Fruit fly (Drosophila melanogaster): ENCODE measurements around the gene meru.

DNA sequence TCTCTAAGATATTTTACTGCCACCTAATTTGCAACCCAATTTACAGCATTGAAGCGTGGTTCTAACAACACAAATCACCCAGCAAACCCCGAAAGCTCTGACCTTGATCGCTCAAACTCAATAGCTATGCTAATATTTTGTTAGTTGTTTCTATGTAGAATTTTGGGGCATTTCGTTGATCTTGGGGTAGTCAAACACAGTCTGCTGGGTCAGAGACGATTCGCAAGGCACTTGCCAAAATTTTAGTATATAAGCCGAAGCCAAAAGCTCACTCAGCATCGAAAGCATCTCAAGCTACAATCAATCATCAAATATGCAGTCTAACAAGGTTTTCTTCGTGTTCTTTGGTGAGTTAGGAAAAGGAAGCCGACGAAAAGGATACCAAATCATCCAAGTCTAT lies 34.7 kb downstream of the meru start, which contains the start of gene CG13445:
- no peak for TF ChIP-seq hb (GFP tag; IDR thresholded peaks at IDR 0.05; ENCODE audit: partially characterized antibody)
- no peak for TF ChIP-seq trh (GFP tag; optimal IDR thresholded peaks at IDR 0.05)
- no peak for TF ChIP-seq tgo (GFP tag; IDR thresholded peaks at IDR 0.05)
- TF ChIP-seq gsb-n (tag; optimal IDR thresholded peaks at IDR 0.05): no peak
- TF ChIP-seq CG3847 (GFP tag; IDR thresholded peaks at IDR 0.05): no peak
- no peak for TF ChIP-seq crol (GFP tag; IDR thresholded peaks at IDR 0.05)
- TF ChIP-seq Gug (GFP tag; IDR thresholded peaks at IDR 0.05): no peak
- no peak for TF ChIP-seq CG4707 (GFP tag; optimal IDR thresholded peaks at IDR 0.05)
- no peak for TF ChIP-seq fd3F (GFP tag; optimal IDR thresholded peaks at IDR 0.05)
- TF ChIP-seq CG8765 (GFP tag; IDR thresholded peaks at IDR 0.05): no peak
- TF ChIP-seq YL-1 (GFP tag; optimal IDR thresholded peaks at IDR 0.05): no peak
- TF ChIP-seq CG17359 (tag; optimal IDR thresholded peaks at IDR 0.05): no peak

All from whole organism, embryonic.